Fruit fly (Drosophila melanogaster) whole organism, embryonic: ENCODE results near the gene pyd.
A peak's percentile ranks its signal among the peaks of the same experiment; 100 is the strongest.

Source experiments
- ATbp ChIP-seq: fragments of 200-800 bp; sonication (Bioruptor generic); optimal IDR thresholded peaks from 2 replicates; lab custom pipeline; 2017; ENCODE audit warnings: missing biosample characterization, mild to moderate bottlenecking, missing genetic modification characterization, missing genetic modification reagents
- Asciz ChIP-seq: fragments of 200-800 bp; sonication (Bioruptor generic); optimal IDR thresholded peaks from 2 replicates; lab custom pipeline; 2017; ENCODE audit warnings: missing biosample characterization, mild to moderate bottlenecking, missing genetic modification characterization, missing genetic modification reagents
- Awh ChIP-seq: fragments of 200-800 bp; sonication (Bioruptor generic); IDR thresholded peaks from 2 replicates; pipeline ENCODE4, ENCODE4 v1.3.6; 2022; ENCODE audit warnings: missing biosample characterization, missing genetic modification characterization
- C15 ChIP-seq: fragments of 200-800 bp; sonication (Bioruptor generic); IDR thresholded peaks from 3 replicates; pipeline ENCODE4 v1.3.6; 2022; ENCODE audit warnings: missing biosample characterization, missing genetic modification characterization
- CG10431 ChIP-seq: fragments of 200-800 bp; sonication (Bioruptor generic); optimal IDR thresholded peaks from 3 replicates; lab custom pipeline; 2018; ENCODE audit warnings: missing biosample characterization, mild to moderate bottlenecking, missing genetic modification characterization
- CG11085 ChIP-seq: fragments of 200-800 bp; sonication (Bioruptor generic); IDR thresholded peaks from 2 replicates; pipeline ENCODE4 v1.3.6; 2022; ENCODE audit warnings: missing biosample characterization, missing genetic modification characterization
- CG11093 ChIP-seq: fragments of 200-800 bp; sonication (Bioruptor generic); IDR thresholded peaks from 3 replicates; pipeline ENCODE4 v1.3.6; 2022; ENCODE audit warnings: missing biosample characterization, missing genetic modification characterization
- CG11695 ChIP-seq: fragments of 200-800 bp; sonication (Bioruptor generic); IDR thresholded peaks from 3 replicates; pipeline ENCODE4 v1.3.6; 2022; ENCODE audit warnings: missing biosample characterization, missing genetic modification characterization
- CG1233 ChIP-seq: fragments of 200-800 bp; sonication (Bioruptor generic); optimal IDR thresholded peaks from 4 replicates; lab custom pipeline; 2018; ENCODE audit warnings: missing biosample characterization, mild to moderate bottlenecking, missing genetic modification characterization
- CG14965 ChIP-seq: fragments of 200-800 bp; sonication (Bioruptor generic); optimal IDR thresholded peaks from 2 replicates; lab custom pipeline; 2016; ENCODE audit warnings: missing biosample characterization, missing genetic modification characterization, borderline replicate concordance
- CG15601 ChIP-seq: fragments of 200-800 bp; sonication (Bioruptor generic); optimal IDR thresholded peaks from 3 replicates; lab custom pipeline; 2019; ENCODE audit warnings: missing biosample characterization, mild to moderate bottlenecking, missing genetic modification characterization, moderate library complexity
- CG18262 ChIP-seq: fragments of 200-800 bp; optimal IDR thresholded peaks from 3 replicates; lab custom pipeline; 2019; ENCODE audit warnings: missing biosample characterization, mild to moderate bottlenecking, missing genetic modification characterization, moderate library complexity
- CG32532 ChIP-seq: fragments of 200-800 bp; sonication (Bioruptor generic); IDR thresholded peaks from 2 replicates; pipeline ENCODE4 v1.3.6; 2022; ENCODE audit warnings: missing biosample characterization, missing genetic modification characterization
- CG3995 ChIP-seq: fragments of 200-800 bp; sonication (Bioruptor generic); optimal IDR thresholded peaks from 3 replicates; lab custom pipeline; 2016; ENCODE audit warnings: missing biosample characterization, missing genetic modification characterization
- CG6654 ChIP-seq: fragments of 200-800 bp; sonication (Bioruptor generic); optimal IDR thresholded peaks from 2 replicates; lab custom pipeline; 2017; ENCODE audit warnings: missing biosample characterization, mild to moderate bottlenecking, missing genetic modification characterization
- CG7271 ChIP-seq: fragments of 200-800 bp; sonication (Bioruptor generic); optimal IDR thresholded peaks from 2 replicates; lab custom pipeline; 2018; ENCODE audit warnings: missing biosample characterization, mild to moderate bottlenecking, missing genetic modification characterization, moderate library complexity
- CG8359 ChIP-seq: fragments of 200-800 bp; sonication (Bioruptor generic); optimal IDR thresholded peaks from 2 replicates; lab custom pipeline; 2017; ENCODE audit warnings: missing biosample characterization, mild to moderate bottlenecking, missing genetic modification characterization, borderline replicate concordance
- CG9215 ChIP-seq: fragments of 200-800 bp; sonication (Bioruptor generic); IDR thresholded peaks from 2 replicates; pipeline ENCODE4 v1.3.6; 2022; ENCODE audit warnings: missing biosample characterization, missing genetic modification characterization
- CHES-1-like ChIP-seq: fragments of 200-800 bp; sonication (Bioruptor generic); optimal IDR thresholded peaks from 2 replicates; lab custom pipeline; 2016; ENCODE audit warnings: missing biosample characterization, missing genetic modification characterization
- CTCF ChIP-seq: fragments of 200-800 bp; sonication (Bioruptor generic); optimal IDR thresholded peaks from 2 replicates; lab custom pipeline; 2017; ENCODE audit warnings: missing biosample characterization, mild to moderate bottlenecking, missing genetic modification characterization, moderate library complexity
- D19A ChIP-seq: fragments of 200-800 bp; optimal IDR thresholded peaks from 3 replicates; lab custom pipeline; 2019; ENCODE audit warnings: missing biosample characterization, mild to moderate bottlenecking, missing genetic modification characterization, moderate library complexity
- Dref ChIP-seq: fragments of 200-800 bp; sonication (Bioruptor generic); IDR thresholded peaks from 2 replicates; pipeline ENCODE4 v1.3.6; 2022; ENCODE audit warnings: missing biosample characterization, missing genetic modification characterization
- Drgx ChIP-seq: fragments of 200-800 bp; sonication (Bioruptor generic); IDR thresholded peaks from 2 replicates; pipeline ENCODE4 v1.3.6; 2022; ENCODE audit warnings: missing biosample characterization, missing genetic modification characterization
- E2f1 ChIP-seq: fragments of 200-800 bp; sonication (Bioruptor generic); IDR thresholded peaks from 2 replicates; pipeline ENCODE4 v1.3.6; 2022; ENCODE audit warnings: missing biosample characterization, missing genetic modification characterization
- Hsf ChIP-seq: fragments of 200-800 bp; sonication (Bioruptor generic); optimal IDR thresholded peaks from 3 replicates; lab custom pipeline; 2016; ENCODE audit warnings: missing biosample characterization, missing genetic modification characterization
- Lhr ChIP-seq: fragments of 200-800 bp; sonication (Bioruptor generic); optimal IDR thresholded peaks from 3 replicates; lab custom pipeline; 2017; ENCODE audit warnings: mild to moderate bottlenecking, missing biosample characterization, missing genetic modification reagents, missing genetic modification characterization
- MBD-R2 ChIP-seq: fragments of 200-800 bp; sonication (Bioruptor generic); IDR thresholded peaks from 2 replicates; pipeline ENCODE4 v1.3.6; 2022; ENCODE audit warnings: missing biosample characterization, missing genetic modification characterization
- NC2β ChIP-seq: fragments of 200-800 bp; sonication (Bioruptor generic); optimal IDR thresholded peaks from 2 replicates; lab custom pipeline; 2016; ENCODE audit warnings: missing biosample characterization, missing genetic modification characterization
- Nf-YA ChIP-seq: fragments of 200-800 bp; sonication (Bioruptor generic); IDR thresholded peaks from 2 replicates; pipeline ENCODE4 v1.3.6; 2022; ENCODE audit warnings: missing biosample characterization, missing genetic modification characterization
- Ravus ChIP-seq: fragments of 200-800 bp; sonication (Bioruptor generic); IDR thresholded peaks from 2 replicates; pipeline ENCODE4 v1.3.6; 2022; ENCODE audit warnings: missing biosample characterization, missing genetic modification characterization
- Six4 ChIP-seq: fragments of 200-800 bp; sonication (Bioruptor generic); optimal IDR thresholded peaks from 2 replicates; lab custom pipeline; 2016; ENCODE audit warnings: missing biosample characterization, missing genetic modification characterization
- Usf ChIP-seq: fragments of 200-800 bp; sonication (Bioruptor generic); optimal IDR thresholded peaks from 2 replicates; lab custom pipeline; 2017; ENCODE audit warnings: missing genotype, missing biosample characterization, missing genetic modification characterization
- Vsx1 ChIP-seq: fragments of 200-800 bp; sonication (Bioruptor generic); optimal IDR thresholded peaks from 2 replicates; lab custom pipeline; 2017; ENCODE audit warnings: missing biosample characterization, mild to moderate bottlenecking, missing genetic modification characterization, missing genetic modification reagents
- YL-1 ChIP-seq: fragments of 200-800 bp; sonication (Bioruptor generic); optimal IDR thresholded peaks from 3 replicates; lab custom pipeline; 2017; ENCODE audit warnings: missing biosample characterization, mild to moderate bottlenecking, missing genetic modification characterization
- crc ChIP-seq: fragments of 200-800 bp; sonication (Bioruptor generic); optimal IDR thresholded peaks from 2 replicates; lab custom pipeline; 2016; ENCODE audit warnings: missing biosample characterization, missing genetic modification characterization
- da ChIP-seq: fragments of 200-800 bp; sonication (Bioruptor generic); optimal IDR thresholded peaks from 2 replicates; lab custom pipeline; 2016; ENCODE audit warnings: missing biosample characterization, missing genetic modification characterization
- jumu ChIP-seq: fragments of 200-800 bp; sonication (Bioruptor generic); optimal IDR thresholded peaks from 3 replicates; lab custom pipeline; 2016; ENCODE audit warnings: missing biosample characterization, missing genetic modification characterization
- kah ChIP-seq: fragments of 200-800 bp; sonication (Bioruptor generic); optimal IDR thresholded peaks from 2 replicates; lab custom pipeline; 2018; ENCODE audit warnings: missing biosample characterization, mild to moderate bottlenecking, missing genetic modification characterization
- lbe ChIP-seq: fragments of 200-800 bp; sonication (Bioruptor generic); optimal IDR thresholded peaks from 2 replicates; lab custom pipeline; 2016; ENCODE audit warnings: missing biosample characterization, mild to moderate bottlenecking, missing genetic modification characterization
- lov ChIP-seq, 2 experiments: fragments of 200-800 bp in 1 of 2; fragments of >200 bp in 1 of 2; sonication (Bioruptor generic) in 1 of 2; IDR thresholded peaks in 1 of 2; optimal IDR thresholded peaks in 1 of 2; 2 replicates in 1 of 2; 3 replicates in 1 of 2; pipeline versions ENCODE4 v1.3.6 to Lab custom; 2017 to 2022; ENCODE audit warnings: missing biosample characterization in 1 of 2, missing genetic modification characterization in 1 of 2
- oc ChIP-seq: fragments of 200-800 bp; sonication (Bioruptor generic); optimal IDR thresholded peaks from 2 replicates; lab custom pipeline; 2018; ENCODE audit warnings: missing biosample characterization, mild to moderate bottlenecking, missing genetic modification characterization, moderate library complexity
- pita ChIP-seq: fragments of 200-800 bp; sonication (Bioruptor generic); optimal IDR thresholded peaks from 2 replicates; lab custom pipeline; 2017; ENCODE audit warnings: missing biosample characterization, mild to moderate bottlenecking, missing genetic modification characterization
- pros ChIP-seq: fragments of 200-800 bp; sonication (Bioruptor generic); optimal IDR thresholded peaks from 3 replicates; lab custom pipeline; 2019; ENCODE audit warnings: missing biosample characterization, mild to moderate bottlenecking, missing genetic modification characterization, moderate library complexity
- ranshi ChIP-seq: fragments of 200-800 bp; sonication (Bioruptor generic); IDR thresholded peaks from 2 replicates; pipeline ENCODE4 v1.3.6; 2022; ENCODE audit warnings: missing biosample characterization, missing genetic modification characterization
- ro ChIP-seq: fragments of 200-800 bp; sonication (Bioruptor generic); IDR thresholded peaks from 2 replicates; pipeline ENCODE4 v1.3.6; 2022; ENCODE audit warnings: missing biosample characterization, missing genetic modification characterization
- schlank ChIP-seq: fragments of 200-800 bp; sonication (Bioruptor generic); optimal IDR thresholded peaks from 2 replicates; lab custom pipeline; 2018; ENCODE audit warnings: missing biosample characterization, mild to moderate bottlenecking, missing genetic modification characterization
- sob ChIP-seq: fragments of 200-800 bp; sonication (Bioruptor generic); IDR thresholded peaks from 2 replicates; pipeline ENCODE4 v1.3.6; 2022; ENCODE audit warnings: missing biosample characterization, missing genetic modification characterization
- sr ChIP-seq: fragments of 200-800 bp; sonication (Bioruptor generic); IDR thresholded peaks from 3 replicates; pipeline ENCODE4 v1.3.6; 2022; ENCODE audit warnings: missing biosample characterization, missing genetic modification characterization
- tio ChIP-seq: fragments of 200-800 bp; sonication (Bioruptor generic); optimal IDR thresholded peaks from 2 replicates; lab custom pipeline; 2017; ENCODE audit warnings: missing biosample characterization, missing genetic modification characterization, inconsistent platforms

pyd gene

DNA sequence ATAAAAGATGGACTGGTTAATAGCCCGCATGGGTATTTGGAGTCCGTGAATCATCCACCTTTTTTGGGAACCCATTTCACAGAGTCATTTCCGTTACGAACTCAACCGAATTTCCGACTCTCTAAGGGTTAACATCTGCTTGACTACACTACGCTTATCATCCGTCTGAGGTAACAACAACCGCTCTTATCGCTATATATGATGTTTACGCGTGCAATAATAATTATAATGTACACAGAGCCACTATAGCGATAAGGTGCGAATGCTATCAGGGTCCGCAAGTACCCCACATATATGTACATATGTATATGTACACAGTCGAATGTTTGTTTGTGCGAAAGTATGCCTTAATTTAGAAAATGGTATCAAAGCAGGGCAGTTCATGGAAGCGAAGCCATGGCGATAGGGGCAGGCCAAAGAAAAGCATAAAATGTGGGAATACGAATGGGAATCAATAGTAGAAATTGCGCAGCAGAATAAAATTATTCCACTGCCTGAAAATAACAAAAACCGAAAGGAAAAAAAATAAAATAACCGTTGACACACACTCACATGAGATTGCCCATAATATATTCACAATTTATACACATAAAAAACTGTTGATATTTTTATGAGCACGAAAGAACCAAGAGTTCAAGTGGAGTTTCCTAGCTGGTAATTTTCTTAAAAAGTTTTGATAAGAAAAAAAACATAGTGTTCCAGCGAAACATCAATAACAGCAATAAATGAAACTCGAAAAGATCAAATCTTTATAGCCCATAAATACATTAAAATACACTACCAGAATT lies 121.1 kb downstream of the pyd start (continued):
- TF ChIP-seq pros (GFP tag; lab: Kevin White, UChicago) (peak; percentile 78), CG14965 (peak; percentile 67), YL-1 (GFP tag; lab: Kevin White, UChicago) (peak; percentile 93), CHES-1-like (peak; percentile 67), CG1233 (peak; percentile 88), Drgx (peak; percentile 76), MBD-R2 (peak; percentile 47; the same call in 1 of the 2 replicates), lbe (peak; percentile 79), CG32532 (GFP tag; lab: Robert Waterston, UW) (peak; percentile 84), CG7271 (no peak), CG9215 (GFP tag; lab: Robert Waterston, UW) (peak; percentile 62), sr (GFP tag; lab: Robert Waterston, UW) (peak; percentile 79), CG3995 (GFP tag; lab: Kevin White, UChicago) (peak; percentile 29), Asciz (GFP tag; lab: Kevin White, UChicago) (peak; percentile 94), pita (no peak), Dref (GFP tag; lab: Robert Waterston, UW) (no peak; the same call in 1 of the 2 replicates), ro (GFP tag; lab: Robert Waterston, UW) (no peak), CG18262 (tag; lab: Kevin White, UChicago) (peak; percentile 54), CG8359 (GFP tag; lab: Kevin White, UChicago) (peak; percentile 92), kah (GFP tag; lab: Kevin White, UChicago) (peak; percentile 78), CG10431 (peak; percentile 91), Ravus (GFP tag; lab: Robert Waterston, UW) (0 out of 2 replicates have a peak, but pooled peaks have one; percentile 0), Vsx1 (GFP tag; lab: Kevin White, UChicago) (peak; percentile 94), CG6654 (GFP tag; lab: Kevin White, UChicago) (peak; percentile 19), CG15601 (peak; percentile 96), Awh (GFP tag; lab: Robert Waterston, UW) (peak; percentile 94), lov (optimal IDR thresholded peaks at IDR 0.05; lab: Kevin White, UChicago) (no peak), lov (GFP tag; IDR thresholded peaks at IDR 0.05; lab: Robert Waterston, UW) (peak; percentile 89; the same call in 2 of the 3 replicates), CG11085 (GFP tag; lab: Robert Waterston, UW) (peak; percentile 30; the same call in 1 of the 2 replicates), tio (GFP tag; lab: Kevin White, UChicago) (peak; percentile 64), Hsf (GFP tag; lab: Kevin White, UChicago) (peak; percentile 27), crc (GFP tag; lab: Kevin White, UChicago) (no peak), C15 (peak; percentile 4; the same call in 1 of the 3 replicates), schlank (tag; lab: Kevin White, UChicago) (peak; percentile 93), CG11093 (GFP tag; lab: Robert Waterston, UW) (peak; percentile 8; the same call in 1 of the 3 replicates), Six4 (peak; percentile 50), sob (GFP tag; lab: Robert Waterston, UW) (peak; percentile 83), Usf (peak; percentile 22), CTCF (GFP tag; lab: Kevin White, UChicago) (peak; percentile 59), Lhr (GFP tag; lab: Kevin White, UChicago) (peak; percentile 81), jumu (GFP tag; lab: Kevin White, UChicago) (peak; percentile 38), E2f1 (peak; percentile 49; the same call in 1 of the 2 replicates), ranshi (GFP tag; lab: Robert Waterston, UW) (peak; percentile 78; the same call in 1 of the 2 replicates), D19A (tag; lab: Kevin White, UChicago) (peak; percentile 59), oc (peak; percentile 87), NC2β (GFP tag; lab: Kevin White, UChicago) (peak; percentile 86), da (GFP tag; lab: Kevin White, UChicago) (peak; percentile 74), CG11695 (peak; percentile 26; the same call in 1 of the 3 replicates), Nf-YA (GFP tag; lab: Robert Waterston, UW) (peak; percentile 70), ATbp (GFP tag; lab: Kevin White, UChicago) (peak; percentile 98)
